Fruit fly (Drosophila melanogaster) whole organism, pupa: ENCODE data around the gene CG42537.
A peak's percentile ranks its signal among the peaks of the same experiment; 100 is the strongest.

ENCODE experiments used
- CG10348 ChIP-seq: fragments of 200-800 bp; sonication (Bioruptor generic); IDR thresholded peaks from 2 replicates; pipeline ENCODE4 v1.3.6; 2022; ENCODE audit warnings: missing biosample characterization, missing genetic modification characterization
- CG12605 ChIP-seq: fragments of 200-800 bp; sonication (Bioruptor generic); IDR thresholded peaks from 2 replicates; pipeline ENCODE4 v1.3.6; 2022; ENCODE audit warnings: missing biosample characterization, missing genetic modification characterization
- CG13204 ChIP-seq: fragments of 200-800 bp; sonication (Bioruptor generic); optimal IDR thresholded peaks from 2 replicates; lab custom pipeline; 2018; ENCODE audit warnings: missing biosample characterization, mild to moderate bottlenecking, missing genetic modification characterization, moderate library complexity
- CG14655 ChIP-seq: fragments of 200-800 bp; sonication (Bioruptor generic); optimal IDR thresholded peaks from 3 replicates; lab custom pipeline; 2017; ENCODE audit warnings: mild to moderate bottlenecking, missing biosample characterization, missing genetic modification reagents, missing genetic modification characterization
- CG15710 ChIP-seq: fragments of 200-800 bp; sonication (Bioruptor generic); optimal IDR thresholded peaks from 2 replicates; lab custom pipeline; 2018; ENCODE audit warnings: missing biosample characterization, mild to moderate bottlenecking, missing genetic modification characterization, moderate library complexity
- CG17806 ChIP-seq: fragments of 200-800 bp; sonication (Bioruptor generic); optimal IDR thresholded peaks from 2 replicates; lab custom pipeline; 2018; ENCODE audit warnings: missing biosample characterization, mild to moderate bottlenecking, missing genetic modification characterization, moderate library complexity
- CG32121 ChIP-seq: fragments of 200-800 bp; sonication (Bioruptor generic); IDR thresholded peaks from 2 replicates; pipeline ENCODE4 v1.3.6; 2022; ENCODE audit warnings: missing biosample characterization, missing genetic modification characterization
- CG34367 ChIP-seq: fragments of 200-800 bp; sonication (Bioruptor generic); optimal IDR thresholded peaks from 2 replicates; lab custom pipeline; 2018; ENCODE audit warnings: missing biosample characterization, mild to moderate bottlenecking, missing genetic modification characterization
- CG4496 ChIP-seq: fragments of 200-800 bp; sonication (Bioruptor generic); IDR thresholded peaks from 3 replicates; pipeline ENCODE4 v1.3.6; 2022; ENCODE audit warnings: missing biosample characterization, missing genetic modification characterization
- CG8159 ChIP-seq: fragments of 200-800 bp; sonication (Bioruptor generic); optimal IDR thresholded peaks from 3 replicates; lab custom pipeline; 2018; ENCODE audit warnings: missing biosample characterization, mild to moderate bottlenecking, missing genetic modification characterization, moderate library complexity
- CG8301 ChIP-seq: fragments of 200-800 bp; sonication (Bioruptor generic); optimal IDR thresholded peaks from 2 replicates; lab custom pipeline; 2018; ENCODE audit warnings: missing biosample characterization, mild to moderate bottlenecking, missing genetic modification characterization
- CG9948 ChIP-seq: fragments of 200-800 bp; sonication (Bioruptor generic); optimal IDR thresholded peaks from 2 replicates; lab custom pipeline; 2018; ENCODE audit warnings: missing biosample characterization, mild to moderate bottlenecking, missing genetic modification characterization, moderate library complexity
- D1 ChIP-seq: fragments of 200-800 bp; sonication (Bioruptor generic); optimal IDR thresholded peaks from 2 replicates; lab custom pipeline; 2018; ENCODE audit warnings: missing biosample characterization, mild to moderate bottlenecking, missing genetic modification characterization, moderate library complexity
- EcR ChIP-seq: fragments of 200-800 bp; sonication (Bioruptor generic); optimal IDR thresholded peaks from 3 replicates; lab custom pipeline; 2019; ENCODE audit warnings: missing biosample characterization, missing genetic modification characterization, mild to moderate bottlenecking, moderate library complexity, missing genetic modification reagents
- Ets98B ChIP-seq: fragments of 200-800 bp; sonication (Bioruptor generic); IDR thresholded peaks from 2 replicates; pipeline ENCODE4 v1.3.6; 2022; ENCODE audit warnings: missing biosample characterization, missing genetic modification characterization
- Pif1A ChIP-seq: fragments of 200-800 bp; sonication (Bioruptor generic); optimal IDR thresholded peaks from 3 replicates; lab custom pipeline; 2016; ENCODE audit warnings: missing biosample characterization, missing genetic modification characterization
- Pif1B ChIP-seq: fragments of 200-800 bp; sonication (Bioruptor generic); optimal IDR thresholded peaks from 3 replicates; lab custom pipeline; 2016; ENCODE audit warnings: missing biosample characterization, missing genetic modification characterization
- Snoo ChIP-seq: fragments of 200-800 bp; sonication (Bioruptor generic); optimal IDR thresholded peaks from 3 replicates; lab custom pipeline; 2017; ENCODE audit warnings: missing biosample characterization, mild to moderate bottlenecking, missing genetic modification characterization, inconsistent platforms
- fd96Ca ChIP-seq: fragments of 200-800 bp; sonication (Bioruptor generic); IDR thresholded peaks from 3 replicates; pipeline ENCODE4 v1.3.6; 2022; ENCODE audit warnings: missing biosample characterization, missing genetic modification characterization
- gl ChIP-seq: fragments of 200-800 bp; sonication (Bioruptor generic); optimal IDR thresholded peaks from 2 replicates; lab custom pipeline; 2018; ENCODE audit warnings: missing biosample characterization, mild to moderate bottlenecking, missing genetic modification characterization
- rn ChIP-seq: fragments of 200-800 bp; sonication (Bioruptor generic); IDR thresholded peaks from 2 replicates; pipeline ENCODE4 v1.3.6; 2022; ENCODE audit warnings: missing biosample characterization, missing genetic modification characterization

CG42537 gene

dm6 chr3R:6419103-6419502, 41.5 kb downstream of the CG42537 start:
- no peak for TF ChIP-seq CG9948
- TF ChIP-seq CG15710 (tag; lab: Kevin White, UChicago) = no peak
- TF ChIP-seq CG13204 = no peak
- no peak for TF ChIP-seq CG10348 (GFP tag; lab: Robert Waterston, UW)
- TF ChIP-seq Pif1B (GFP tag; lab: Kevin White, UChicago) = no peak
- TF ChIP-seq CG34367 (tag; lab: Kevin White, UChicago) = no peak
- no peak for TF ChIP-seq CG8159 (tag; lab: Kevin White, UChicago)
- TF ChIP-seq CG4496 (GFP tag; lab: Robert Waterston, UW) = no peak
- TF ChIP-seq EcR (GFP tag; lab: Kevin White, UChicago) = no peak
- no peak for TF ChIP-seq CG8301
- no peak for TF ChIP-seq CG12605 (GFP tag; lab: Robert Waterston, UW)
- TF ChIP-seq CG32121 (GFP tag; lab: Robert Waterston, UW) = no peak
- no peak for TF ChIP-seq CG17806 (tag; lab: Kevin White, UChicago)
- no peak for TF ChIP-seq CG14655
- TF ChIP-seq Snoo (tag; lab: Kevin White, UChicago) = no peak
- no peak for TF ChIP-seq Pif1A
- TF ChIP-seq D1 (tag; lab: Kevin White, UChicago) = no peak
- no peak for TF ChIP-seq fd96Ca
- no peak for TF ChIP-seq rn (GFP tag; lab: Robert Waterston, UW)

dm6 chr3R:6419942-6420341, 42.3 kb downstream of the CG42537 start:
- TF ChIP-seq fd96Ca (0 out of 3 replicates have a peak, but pooled peaks have one; percentile 18), CG15710 (tag; lab: Kevin White, UChicago) (no peak), rn (GFP tag; lab: Robert Waterston, UW) (no peak), CG12605 (GFP tag; lab: Robert Waterston, UW) (peak; percentile 32; the same call in 1 of the 2 replicates), Pif1A (no peak), CG34367 (tag; lab: Kevin White, UChicago) (no peak), Snoo (tag; lab: Kevin White, UChicago) (no peak), CG17806 (tag; lab: Kevin White, UChicago) (no peak), CG8159 (tag; lab: Kevin White, UChicago) (no peak), CG14655 (no peak), Pif1B (GFP tag; lab: Kevin White, UChicago) (no peak), EcR (GFP tag; lab: Kevin White, UChicago) (peak; percentile 28)

- TF ChIP-seq D1 (tag; lab: Kevin White, UChicago) = no peak
- no peak for TF ChIP-seq CG17806 (tag; lab: Kevin White, UChicago)
- no peak for TF ChIP-seq CG15710 (tag; lab: Kevin White, UChicago)
- TF ChIP-seq Pif1B (GFP tag; lab: Kevin White, UChicago) = no peak
- no peak for TF ChIP-seq rn (GFP tag; lab: Robert Waterston, UW)
- no peak for TF ChIP-seq gl (tag; lab: Kevin White, UChicago)
- no peak for TF ChIP-seq Pif1A
- no peak for TF ChIP-seq CG8301
- no peak for TF ChIP-seq CG8159 (tag; lab: Kevin White, UChicago)
- no peak for TF ChIP-seq fd96Ca
- TF ChIP-seq CG4496 (GFP tag; lab: Robert Waterston, UW) = no peak
- TF ChIP-seq EcR (GFP tag; lab: Kevin White, UChicago) = no peak
- TF ChIP-seq Ets98B (GFP tag; lab: Robert Waterston, UW) = no peak
- no peak for TF ChIP-seq CG32121 (GFP tag; lab: Robert Waterston, UW)
- TF ChIP-seq Snoo (tag; lab: Kevin White, UChicago) = no peak
Observed at dm6 chr3R:6421263-6421662, 43.7 kb downstream of the CG42537 start.

dm6 chr3R:6421712-6422141, 44.1 kb downstream of the CG42537 start:
- TF ChIP-seq Pif1A (peak; percentile 16), Pif1B (GFP tag; lab: Kevin White, UChicago) (no peak), CG8301 (no peak), EcR (GFP tag; lab: Kevin White, UChicago) (peak; percentile 98), D1 (tag; lab: Kevin White, UChicago) (no peak), Snoo (tag; lab: Kevin White, UChicago) (peak; percentile 10), fd96Ca (no peak), Ets98B (GFP tag; lab: Robert Waterston, UW) (0 out of 2 replicates have a peak, but pooled peaks have one; percentile 27), CG8159 (tag; lab: Kevin White, UChicago) (no peak), rn (GFP tag; lab: Robert Waterston, UW) (no peak), CG13204 (peak; percentile 70), CG17806 (tag; lab: Kevin White, UChicago) (no peak), CG32121 (GFP tag; lab: Robert Waterston, UW) (0 out of 2 replicates have a peak, but pooled peaks have one; percentile 39), CG34367 (tag; lab: Kevin White, UChicago) (no peak), CG4496 (GFP tag; lab: Robert Waterston, UW) (no peak), CG15710 (tag; lab: Kevin White, UChicago) (no peak), gl (tag; lab: Kevin White, UChicago) (no peak)

dm6 chr3R:6423128-6423527, 45.5 kb downstream of the CG42537 start:
- TF ChIP-seq gl (tag; lab: Kevin White, UChicago) (no peak), Pif1B (GFP tag; lab: Kevin White, UChicago) (no peak), CG34367 (tag; lab: Kevin White, UChicago) (no peak), CG8301 (no peak), EcR (GFP tag; lab: Kevin White, UChicago) (no peak), CG4496 (GFP tag; lab: Robert Waterston, UW) (no peak), Pif1A (no peak), Snoo (tag; lab: Kevin White, UChicago) (no peak), CG15710 (tag; lab: Kevin White, UChicago) (no peak), CG12605 (GFP tag; lab: Robert Waterston, UW) (no peak), CG8159 (tag; lab: Kevin White, UChicago) (no peak), Ets98B (GFP tag; lab: Robert Waterston, UW) (no peak), CG17806 (tag; lab: Kevin White, UChicago) (no peak), CG10348 (GFP tag; lab: Robert Waterston, UW) (no peak), CG13204 (no peak), CG32121 (GFP tag; lab: Robert Waterston, UW) (no peak), CG9948 (no peak), D1 (tag; lab: Kevin White, UChicago) (no peak), fd96Ca (no peak)
